1 fruit fly cellular context compared by ENCODE assay signal in genomic region chr2L:7175786-7176185, dm6.
TF ChIP-seq lines count a peak whose summit lies in the region.

No protein-coding gene starts in this region.

TF ChIP-seq in whole organism, embryonic, 481 proteins besides CTCF, POLR2A, EP300 and RAD21 (continued from another document and continues in another):
- no peak for TF ChIP-seq gsb-n (tag; optimal IDR thresholded peaks at IDR 0.05; lab: Kevin White, UChicago)
- TF ChIP-seq CG8281 (tag; optimal IDR thresholded peaks at IDR 0.05; lab: Kevin White, UChicago), result no peak
- no peak for TF ChIP-seq pfk (GFP tag; optimal IDR thresholded peaks at IDR 0.05; lab: Kevin White, UChicago)
- TF ChIP-seq ase (GFP tag; IDR thresholded peaks at IDR 0.05; lab: Robert Waterston, UW), result no peak
- TF ChIP-seq jigr1 (GFP tag; IDR thresholded peaks at IDR 0.05; lab: Robert Waterston, UW), result no peak
- no peak for TF ChIP-seq Atf6 (GFP tag; IDR thresholded peaks at IDR 0.05; lab: Robert Waterston, UW)
- 0 out of 2 replicates have a peak, but pooled peaks have one; percentile 31 for TF ChIP-seq H2.0 (GFP tag; IDR thresholded peaks at IDR 0.05; lab: Robert Waterston, UW)
- no peak for TF ChIP-seq zen (tag; optimal IDR thresholded peaks at IDR 0.05; lab: Kevin White, UChicago)
- no peak for TF ChIP-seq CG18262 (tag; optimal IDR thresholded peaks at IDR 0.05; lab: Kevin White, UChicago)
- TF ChIP-seq corto (GFP tag; optimal IDR thresholded peaks at IDR 0.05; lab: Kevin White, UChicago), result no peak
- TF ChIP-seq CG5953 (GFP tag; IDR thresholded peaks at IDR 0.05; lab: Robert Waterston, UW), result no peak
- TF ChIP-seq sug (tag; optimal IDR thresholded peaks at IDR 0.05; lab: Kevin White, UChicago), result no peak
- TF ChIP-seq phol (tag; optimal IDR thresholded peaks at IDR 0.05; lab: Kevin White, UChicago), result no peak
- no peak for TF ChIP-seq gem (tag; optimal IDR thresholded peaks at IDR 0.05; lab: Kevin White, UChicago)
- no peak for TF ChIP-seq trh (GFP tag; optimal IDR thresholded peaks at IDR 0.05; lab: Kevin White, UChicago)
- TF ChIP-seq bab2 (GFP tag; optimal IDR thresholded peaks at IDR 0.05; lab: Kevin White, UChicago), result peak; percentile 18
- no peak for TF ChIP-seq YL-1 (GFP tag; optimal IDR thresholded peaks at IDR 0.05; lab: Kevin White, UChicago)
- peak; percentile 44; the same call in 1 of the 3 replicates for TF ChIP-seq dysf (GFP tag; IDR thresholded peaks at IDR 0.05; lab: Robert Waterston, UW)
- TF ChIP-seq CG11504 (tag; optimal IDR thresholded peaks at IDR 0.05; lab: Kevin White, UChicago), result no peak
- TF ChIP-seq HHEX (GFP tag; optimal IDR thresholded peaks at IDR 0.05; lab: Kevin White, UChicago), result no peak
- TF ChIP-seq ssp (GFP tag; IDR thresholded peaks at IDR 0.05; lab: Robert Waterston, UW), result no peak
- no peak for TF ChIP-seq CG10147 (GFP tag; optimal IDR thresholded peaks at IDR 0.05; lab: Kevin White, UChicago)
- no peak for TF ChIP-seq ap (GFP tag; IDR thresholded peaks at IDR 0.05; lab: Robert Waterston, UW)
- TF ChIP-seq CG2116 (GFP tag; optimal IDR thresholded peaks at IDR 0.05; lab: Kevin White, UChicago), result no peak
- TF ChIP-seq ttk (GFP tag; IDR thresholded peaks at IDR 0.05; lab: Robert Waterston, UW), result no peak
- TF ChIP-seq twi (tag; optimal IDR thresholded peaks at IDR 0.05; lab: Kevin White, UChicago), result no peak
- TF ChIP-seq tx (GFP tag; optimal IDR thresholded peaks at IDR 0.05; lab: Kevin White, UChicago), result no peak
- no peak for TF ChIP-seq p53 (GFP tag; optimal IDR thresholded peaks at IDR 0.05; lab: Kevin White, UChicago)
- peak; percentile 39 for TF ChIP-seq Hsf (GFP tag; optimal IDR thresholded peaks at IDR 0.05; lab: Kevin White, UChicago)
- no peak for TF ChIP-seq CG4854 (GFP tag; optimal IDR thresholded peaks at IDR 0.05; lab: Kevin White, UChicago)
- no peak for TF ChIP-seq HLH3B (GFP tag; IDR thresholded peaks at IDR 0.05; lab: Robert Waterston, UW)
- no peak for TF ChIP-seq eve (GFP tag; optimal IDR thresholded peaks at IDR 0.05; lab: Kevin White, UChicago)
- TF ChIP-seq CG8944 (GFP tag; optimal IDR thresholded peaks at IDR 0.05; lab: Kevin White, UChicago), result no peak
- TF ChIP-seq CG1832 (GFP tag; optimal IDR thresholded peaks at IDR 0.05; lab: Kevin White, UChicago), result no peak
- TF ChIP-seq onecut (GFP tag; IDR thresholded peaks at IDR 0.05; lab: Robert Waterston, UW), result no peak
- TF ChIP-seq sqz (GFP tag; optimal IDR thresholded peaks at IDR 0.05; lab: Kevin White, UChicago), result no peak
- peak; percentile 43; the same call in 1 of the 3 replicates for TF ChIP-seq Mrtf (GFP tag; IDR thresholded peaks at IDR 0.05; lab: Robert Waterston, UW)
- TF ChIP-seq E2f1 (GFP tag; IDR thresholded peaks at IDR 0.05; lab: Robert Waterston, UW), result no peak
- no peak for TF ChIP-seq CG31388 (GFP tag; optimal IDR thresholded peaks at IDR 0.05; lab: Kevin White, UChicago)
- no peak for TF ChIP-seq Gsc (GFP tag; IDR thresholded peaks at IDR 0.05; lab: Robert Waterston, UW)
- no peak for TF ChIP-seq chinmo (GFP tag; IDR thresholded peaks at IDR 0.05; lab: Robert Waterston, UW; ENCODE audit: partially characterized antibody)
- TF ChIP-seq Dad (GFP tag; optimal IDR thresholded peaks at IDR 0.05; lab: Kevin White, UChicago), result no peak
- TF ChIP-seq zen2 (GFP tag; IDR thresholded peaks at IDR 0.05; lab: Robert Waterston, UW; ENCODE audit: partially characterized antibody), result no peak
- TF ChIP-seq fu2 (GFP tag; optimal IDR thresholded peaks at IDR 0.05; lab: Kevin White, UChicago), result no peak
- TF ChIP-seq z (GFP tag; IDR thresholded peaks at IDR 0.05; lab: Robert Waterston, UW), result no peak
- TF ChIP-seq dpn (GFP tag; optimal IDR thresholded peaks at IDR 0.05; lab: Kevin White, UChicago), result no peak
- no peak for TF ChIP-seq Dbx (GFP tag; IDR thresholded peaks at IDR 0.05; lab: Robert Waterston, UW)
- TF ChIP-seq sna (GFP tag; IDR thresholded peaks at IDR 0.05; lab: Robert Waterston, UW; ENCODE audit: partially characterized antibody), result no peak
- peak in 1 of 2 experiments; percentile 44 for TF ChIP-seq chif (GFP tag; optimal IDR thresholded peaks at IDR 0.05; lab: Kevin White, UChicago)
- no peak for TF ChIP-seq CG9797 (GFP tag; optimal IDR thresholded peaks at IDR 0.05; lab: Kevin White, UChicago)
- no peak for TF ChIP-seq Awh (GFP tag; IDR thresholded peaks at IDR 0.05; lab: Robert Waterston, UW)
- TF ChIP-seq Med (GFP tag; lab: Kevin White, UChicago), result peak; percentile 87
- TF ChIP-seq pan (optimal IDR thresholded peaks at IDR 0.05; lab: Kevin White, UChicago), result no peak
- TF ChIP-seq pan (GFP tag; optimal IDR thresholded peaks at IDR 0.05 in 1 of 2, IDR thresholded peaks at IDR 0.05 in 1 of 2), result no peak
- TF ChIP-seq Poxn (GFP tag; IDR thresholded peaks at IDR 0.05; lab: Robert Waterston, UW), result no peak
- TF ChIP-seq CG2199 (GFP tag; IDR thresholded peaks at IDR 0.05; lab: Robert Waterston, UW), result no peak
- TF ChIP-seq CG2712 (tag; optimal IDR thresholded peaks at IDR 0.05; lab: Kevin White, UChicago), result no peak
- TF ChIP-seq D19B (GFP tag; optimal IDR thresholded peaks at IDR 0.05; lab: Kevin White, UChicago), result no peak
- no peak for TF ChIP-seq Max (GFP tag; optimal IDR thresholded peaks at IDR 0.05; lab: Kevin White, UChicago)
- TF ChIP-seq Six4 (GFP tag; optimal IDR thresholded peaks at IDR 0.05; lab: Kevin White, UChicago), result no peak
- TF ChIP-seq CG10274 (GFP tag; optimal IDR thresholded peaks at IDR 0.05; lab: Kevin White, UChicago), result no peak
- TF ChIP-seq CG17612 (GFP tag; IDR thresholded peaks at IDR 0.05; lab: Robert Waterston, UW), result no peak
- TF ChIP-seq NK7.1 (GFP tag; optimal IDR thresholded peaks at IDR 0.05; lab: Kevin White, UChicago), result no peak
- TF ChIP-seq caup (GFP tag; optimal IDR thresholded peaks at IDR 0.05; lab: Kevin White, UChicago; ENCODE audit: severe bottlenecking), result no peak
- TF ChIP-seq grau (tag; optimal IDR thresholded peaks at IDR 0.05; lab: Kevin White, UChicago), result peak; percentile 13
- TF ChIP-seq nerfin-2 (GFP tag; IDR thresholded peaks at IDR 0.05; lab: Robert Waterston, UW; ENCODE audit: partially characterized antibody), result no peak
- no peak for TF ChIP-seq da (GFP tag; optimal IDR thresholded peaks at IDR 0.05; lab: Kevin White, UChicago)
- TF ChIP-seq Dip2 (GFP tag; IDR thresholded peaks at IDR 0.05; lab: Robert Waterston, UW), result no peak
- no peak for TF ChIP-seq Dll (GFP tag; IDR thresholded peaks at IDR 0.05; lab: Robert Waterston, UW; ENCODE audit: partially characterized antibody)
- TF ChIP-seq CG12071 (GFP tag; optimal IDR thresholded peaks at IDR 0.05; lab: Kevin White, UChicago), result no peak
- TF ChIP-seq en (GFP tag; optimal IDR thresholded peaks at IDR 0.05; lab: Kevin White, UChicago), result no peak
- TF ChIP-seq CG13296 (GFP tag; optimal IDR thresholded peaks at IDR 0.05; lab: Kevin White, UChicago), result no peak
- TF ChIP-seq Xrp1 (GFP tag; IDR thresholded peaks at IDR 0.05; lab: Robert Waterston, UW), result no peak
- TF ChIP-seq zfh1 (GFP tag; IDR thresholded peaks at IDR 0.05; lab: Robert Waterston, UW), result no peak
- no peak for TF ChIP-seq CG3281 (GFP tag; optimal IDR thresholded peaks at IDR 0.05; lab: Kevin White, UChicago)
- no peak for TF ChIP-seq gro (GFP tag; optimal IDR thresholded peaks at IDR 0.05; lab: Kevin White, UChicago)
- no peak for TF ChIP-seq cato (GFP tag; optimal IDR thresholded peaks at IDR 0.05; lab: Kevin White, UChicago; ENCODE audit: borderline replicate concordance)
- peak; percentile 95 for TF ChIP-seq Ets65A (GFP tag; lab: Kevin White, UChicago)
- no peak for TF ChIP-seq yki (optimal IDR thresholded peaks at IDR 0.05; lab: Kevin White, UChicago)
- no peak for TF ChIP-seq CG15073 (GFP tag; optimal IDR thresholded peaks at IDR 0.05; lab: Kevin White, UChicago)
- no peak for TF ChIP-seq TFAM (GFP tag; optimal IDR thresholded peaks at IDR 0.05; lab: Kevin White, UChicago)
- TF ChIP-seq CG6654 (GFP tag; optimal IDR thresholded peaks at IDR 0.05; lab: Kevin White, UChicago), result no peak
- TF ChIP-seq CG1602 (GFP tag; optimal IDR thresholded peaks at IDR 0.05; lab: Kevin White, UChicago), result no peak
- TF ChIP-seq CG9727 (GFP tag; optimal IDR thresholded peaks at IDR 0.05; lab: Kevin White, UChicago), result peak; percentile 29
- TF ChIP-seq her (GFP tag; optimal IDR thresholded peaks at IDR 0.05; lab: Kevin White, UChicago), result no peak
- TF ChIP-seq B-H1 (GFP tag; IDR thresholded peaks at IDR 0.05; lab: Robert Waterston, UW), result no peak
- TF ChIP-seq ranshi (GFP tag; IDR thresholded peaks at IDR 0.05; lab: Robert Waterston, UW), result no peak
- TF ChIP-seq bowl (GFP tag; IDR thresholded peaks at IDR 0.05; lab: Robert Waterston, UW), result no peak
- TF ChIP-seq CG4328 (GFP tag; optimal IDR thresholded peaks at IDR 0.05; lab: Kevin White, UChicago), result no peak
- TF ChIP-seq wek (GFP tag; optimal IDR thresholded peaks at IDR 0.05; lab: Kevin White, UChicago), result no peak
- no peak for TF ChIP-seq CG14965 (GFP tag; optimal IDR thresholded peaks at IDR 0.05; lab: Kevin White, UChicago; ENCODE audit: borderline replicate concordance)
- TF ChIP-seq CG16863 (GFP tag; optimal IDR thresholded peaks at IDR 0.05; lab: Kevin White, UChicago), result no peak
- TF ChIP-seq btn (GFP tag; optimal IDR thresholded peaks at IDR 0.05; lab: Kevin White, UChicago), result no peak
- TF ChIP-seq slbo (GFP tag; IDR thresholded peaks at IDR 0.05; lab: Robert Waterston, UW), result peak; percentile 28; the same call in 1 of the 2 replicates
- no peak for TF ChIP-seq salm (tag; optimal IDR thresholded peaks at IDR 0.05; lab: Kevin White, UChicago)
- no peak for TF ChIP-seq Blimp-1 (GFP tag; optimal IDR thresholded peaks at IDR 0.05; lab: Kevin White, UChicago)
- no peak for TF ChIP-seq CG34376 (GFP tag; optimal IDR thresholded peaks at IDR 0.05; lab: Kevin White, UChicago)
- no peak for TF ChIP-seq Tbp (GFP tag; optimal IDR thresholded peaks at IDR 0.05; lab: Kevin White, UChicago)
- no peak for TF ChIP-seq CG10565 (GFP tag; optimal IDR thresholded peaks at IDR 0.05; lab: Kevin White, UChicago)
- peak; percentile 46; the same call in 1 of the 3 replicates for TF ChIP-seq Aef1 (GFP tag; IDR thresholded peaks at IDR 0.05; lab: Robert Waterston, UW)
- TF ChIP-seq CG12155 (GFP tag; optimal IDR thresholded peaks at IDR 0.05; lab: Kevin White, UChicago), result no peak
- TF ChIP-seq tin (GFP tag; optimal IDR thresholded peaks at IDR 0.05; lab: Kevin White, UChicago), result no peak
- TF ChIP-seq hb (GFP tag; IDR thresholded peaks at IDR 0.05; lab: Robert Waterston, UW; ENCODE audit: partially characterized antibody), result no peak
- TF ChIP-seq cad (GFP tag; optimal IDR thresholded peaks at IDR 0.05; lab: Kevin White, UChicago), result no peak
- TF ChIP-seq CG7556 (GFP tag; optimal IDR thresholded peaks at IDR 0.05; lab: Kevin White, UChicago), result no peak
- no peak for TF ChIP-seq exex (tag; optimal IDR thresholded peaks at IDR 0.05; lab: Kevin White, UChicago)
- TF ChIP-seq HLH54F (GFP tag; optimal IDR thresholded peaks at IDR 0.05; lab: Kevin White, UChicago), result no peak
- no peak for TF ChIP-seq pzg (GFP tag; optimal IDR thresholded peaks at IDR 0.05; lab: Kevin White, UChicago)
- TF ChIP-seq CG16815 (GFP tag; optimal IDR thresholded peaks at IDR 0.05; lab: Kevin White, UChicago), result no peak
- no peak for TF ChIP-seq CG30020 (tag; optimal IDR thresholded peaks at IDR 0.05; lab: Kevin White, UChicago)
- no peak for TF ChIP-seq Fer3 (tag; optimal IDR thresholded peaks at IDR 0.05; lab: Kevin White, UChicago)
- TF ChIP-seq CG11723 (GFP tag; optimal IDR thresholded peaks at IDR 0.05; lab: Kevin White, UChicago), result no peak
- TF ChIP-seq CG2678 (tag; optimal IDR thresholded peaks at IDR 0.05; lab: Kevin White, UChicago), result no peak
- no peak for TF ChIP-seq CG3726 (GFP tag; IDR thresholded peaks at IDR 0.05; lab: Robert Waterston, UW)
- 0 out of 3 replicates have a peak, but pooled peaks have one; percentile 10 for TF ChIP-seq row (GFP tag; IDR thresholded peaks at IDR 0.05; lab: Robert Waterston, UW)
- no peak for TF ChIP-seq CG6854 (GFP tag; optimal IDR thresholded peaks at IDR 0.05; lab: Kevin White, UChicago)
- TF ChIP-seq CG18011 (GFP tag; optimal IDR thresholded peaks at IDR 0.05; lab: Kevin White, UChicago), result no peak
- peak; percentile 12 for TF ChIP-seq bcd (GFP tag; optimal IDR thresholded peaks at IDR 0.05; lab: Kevin White, UChicago)
- TF ChIP-seq gfzf (GFP tag; optimal IDR thresholded peaks at IDR 0.05; lab: Kevin White, UChicago), result no peak
- no peak for TF ChIP-seq fd96Cb (tag; optimal IDR thresholded peaks at IDR 0.05; lab: Kevin White, UChicago)
- no peak for TF ChIP-seq CG15011 (GFP tag; optimal IDR thresholded peaks at IDR 0.05; lab: Kevin White, UChicago)
- TF ChIP-seq H15 (GFP tag; IDR thresholded peaks at IDR 0.05; lab: Robert Waterston, UW), result no peak
- peak; percentile 45 for TF ChIP-seq Sox102F (GFP tag; optimal IDR thresholded peaks at IDR 0.05; lab: Kevin White, UChicago)
- TF ChIP-seq CG15479 (GFP tag; optimal IDR thresholded peaks at IDR 0.05; lab: Kevin White, UChicago), result no peak
- no peak for TF ChIP-seq CG4707 (GFP tag; optimal IDR thresholded peaks at IDR 0.05; lab: Kevin White, UChicago)
- no peak for TF ChIP-seq HmgD (GFP tag; optimal IDR thresholded peaks at IDR 0.05; lab: Kevin White, UChicago)
- no peak for TF ChIP-seq Meics (GFP tag; optimal IDR thresholded peaks at IDR 0.05; lab: Kevin White, UChicago)
- TF ChIP-seq Abd-B (GFP tag; optimal IDR thresholded peaks at IDR 0.05; lab: Kevin White, UChicago), result no peak
- TF ChIP-seq NfI (GFP tag; optimal IDR thresholded peaks at IDR 0.05; lab: Kevin White, UChicago), result peak; percentile 39
- no peak for TF ChIP-seq sisA (GFP tag; IDR thresholded peaks at IDR 0.05; lab: Robert Waterston, UW)
- TF ChIP-seq cas (GFP tag; IDR thresholded peaks at IDR 0.05; lab: Robert Waterston, UW), result no peak
- no peak for TF ChIP-seq peb (GFP tag; IDR thresholded peaks at IDR 0.05; lab: Robert Waterston, UW)
- TF ChIP-seq Spps (tag; optimal IDR thresholded peaks at IDR 0.05; lab: Kevin White, UChicago), result no peak
- TF ChIP-seq CG12659 (GFP tag; optimal IDR thresholded peaks at IDR 0.05; lab: Kevin White, UChicago), result no peak
- TF ChIP-seq klu (GFP tag; IDR thresholded peaks at IDR 0.05; lab: Robert Waterston, UW), result 0 out of 2 replicates have a peak, but pooled peaks have one; percentile 26
- TF ChIP-seq crp (GFP tag; optimal IDR thresholded peaks at IDR 0.05; lab: Kevin White, UChicago), result no peak
- no peak for TF ChIP-seq CG13123 (GFP tag; optimal IDR thresholded peaks at IDR 0.05; lab: Kevin White, UChicago)
- TF ChIP-seq CG8765 (GFP tag; IDR thresholded peaks at IDR 0.05; lab: Robert Waterston, UW), result no peak
- TF ChIP-seq br (optimal IDR thresholded peaks at IDR 0.05; lab: Kevin White, UChicago), result no peak
- peak; percentile 11 for TF ChIP-seq CG30431 (GFP tag; optimal IDR thresholded peaks at IDR 0.05; lab: Kevin White, UChicago)
